Fruit fly (Drosophila melanogaster) whole organism, pupa: ENCODE measurements around the gene Shawn.

Experiments
- CG10348 ChIP-seq: fragments of 200-800 bp; sonication (Bioruptor generic); IDR thresholded peaks from 2 replicates; pipeline ENCODE4 v1.3.6; 2022; ENCODE audit warnings: missing biosample characterization, missing genetic modification characterization
- CG12605 ChIP-seq: fragments of 200-800 bp; sonication (Bioruptor generic); IDR thresholded peaks from 2 replicates; pipeline ENCODE4 v1.3.6; 2022; ENCODE audit warnings: missing biosample characterization, missing genetic modification characterization
- CG13204 ChIP-seq: fragments of 200-800 bp; sonication (Bioruptor generic); optimal IDR thresholded peaks from 2 replicates; lab custom pipeline; 2018; ENCODE audit warnings: missing biosample characterization, mild to moderate bottlenecking, missing genetic modification characterization, moderate library complexity
- CG14655 ChIP-seq: fragments of 200-800 bp; sonication (Bioruptor generic); optimal IDR thresholded peaks from 3 replicates; lab custom pipeline; 2017; ENCODE audit warnings: mild to moderate bottlenecking, missing biosample characterization, missing genetic modification reagents, missing genetic modification characterization
- CG15710 ChIP-seq: fragments of 200-800 bp; sonication (Bioruptor generic); optimal IDR thresholded peaks from 2 replicates; lab custom pipeline; 2018; ENCODE audit warnings: missing biosample characterization, mild to moderate bottlenecking, missing genetic modification characterization, moderate library complexity
- CG17806 ChIP-seq: fragments of 200-800 bp; sonication (Bioruptor generic); optimal IDR thresholded peaks from 2 replicates; lab custom pipeline; 2018; ENCODE audit warnings: missing biosample characterization, mild to moderate bottlenecking, missing genetic modification characterization, moderate library complexity
- CG32121 ChIP-seq: fragments of 200-800 bp; sonication (Bioruptor generic); IDR thresholded peaks from 2 replicates; pipeline ENCODE4 v1.3.6; 2022; ENCODE audit warnings: missing biosample characterization, missing genetic modification characterization
- CG34367 ChIP-seq: fragments of 200-800 bp; sonication (Bioruptor generic); optimal IDR thresholded peaks from 2 replicates; lab custom pipeline; 2018; ENCODE audit warnings: missing biosample characterization, mild to moderate bottlenecking, missing genetic modification characterization
- CG4496 ChIP-seq: fragments of 200-800 bp; sonication (Bioruptor generic); IDR thresholded peaks from 3 replicates; pipeline ENCODE4 v1.3.6; 2022; ENCODE audit warnings: missing biosample characterization, missing genetic modification characterization
- CG8159 ChIP-seq: fragments of 200-800 bp; sonication (Bioruptor generic); optimal IDR thresholded peaks from 3 replicates; lab custom pipeline; 2018; ENCODE audit warnings: missing biosample characterization, mild to moderate bottlenecking, missing genetic modification characterization, moderate library complexity
- CG8301 ChIP-seq: fragments of 200-800 bp; sonication (Bioruptor generic); optimal IDR thresholded peaks from 2 replicates; lab custom pipeline; 2018; ENCODE audit warnings: missing biosample characterization, mild to moderate bottlenecking, missing genetic modification characterization
- CG9948 ChIP-seq: fragments of 200-800 bp; sonication (Bioruptor generic); optimal IDR thresholded peaks from 2 replicates; lab custom pipeline; 2018; ENCODE audit warnings: missing biosample characterization, mild to moderate bottlenecking, missing genetic modification characterization, moderate library complexity
- D1 ChIP-seq: fragments of 200-800 bp; sonication (Bioruptor generic); optimal IDR thresholded peaks from 2 replicates; lab custom pipeline; 2018; ENCODE audit warnings: missing biosample characterization, mild to moderate bottlenecking, missing genetic modification characterization, moderate library complexity
- EcR ChIP-seq: fragments of 200-800 bp; sonication (Bioruptor generic); optimal IDR thresholded peaks from 3 replicates; lab custom pipeline; 2019; ENCODE audit warnings: missing biosample characterization, missing genetic modification characterization, mild to moderate bottlenecking, moderate library complexity, missing genetic modification reagents
- Ets98B ChIP-seq: fragments of 200-800 bp; sonication (Bioruptor generic); IDR thresholded peaks from 2 replicates; pipeline ENCODE4 v1.3.6; 2022; ENCODE audit warnings: missing biosample characterization, missing genetic modification characterization
- Pif1A ChIP-seq: fragments of 200-800 bp; sonication (Bioruptor generic); optimal IDR thresholded peaks from 3 replicates; lab custom pipeline; 2016; ENCODE audit warnings: missing biosample characterization, missing genetic modification characterization
- Pif1B ChIP-seq: fragments of 200-800 bp; sonication (Bioruptor generic); optimal IDR thresholded peaks from 3 replicates; lab custom pipeline; 2016; ENCODE audit warnings: missing biosample characterization, missing genetic modification characterization
- Snoo ChIP-seq: fragments of 200-800 bp; sonication (Bioruptor generic); optimal IDR thresholded peaks from 3 replicates; lab custom pipeline; 2017; ENCODE audit warnings: missing biosample characterization, mild to moderate bottlenecking, missing genetic modification characterization, inconsistent platforms
- fd96Ca ChIP-seq: fragments of 200-800 bp; sonication (Bioruptor generic); IDR thresholded peaks from 3 replicates; pipeline ENCODE4 v1.3.6; 2022; ENCODE audit warnings: missing biosample characterization, missing genetic modification characterization
- gl ChIP-seq: fragments of 200-800 bp; sonication (Bioruptor generic); optimal IDR thresholded peaks from 2 replicates; lab custom pipeline; 2018; ENCODE audit warnings: missing biosample characterization, mild to moderate bottlenecking, missing genetic modification characterization
- rn ChIP-seq: fragments of 200-800 bp; sonication (Bioruptor generic); IDR thresholded peaks from 2 replicates; pipeline ENCODE4 v1.3.6; 2022; ENCODE audit warnings: missing biosample characterization, missing genetic modification characterization

Shawn gene

dm6 chrX:19579648-19580301 lies 31.6 kb upstream of the Shawn start, which contains the start of gene Tao:
TSS of gene Tao (minus strand) at chrX:19579800.
- TF ChIP-seq EcR = no peak
- no peak for TF ChIP-seq Ets98B

- TF ChIP-seq CG17806 (tag; lab: Kevin White, UChicago) = no peak
- no peak for TF ChIP-seq CG32121 (GFP tag; lab: Robert Waterston, UW)
- TF ChIP-seq Snoo (tag; lab: Kevin White, UChicago) = no peak
- TF ChIP-seq fd96Ca = no peak
- TF ChIP-seq CG9948 = no peak
- no peak for TF ChIP-seq CG14655 (GFP tag; lab: Kevin White, UChicago)
- TF ChIP-seq CG12605 (GFP tag; lab: Robert Waterston, UW) = no peak
These were observed 29.4 kb upstream of the Shawn start, which contains the start of gene CG14218 for dm6 chrX:19581881-19582280. TSS of gene CG14218 (minus strand) at chrX:19581981.

- TF ChIP-seq CG17806 (tag; lab: Kevin White, UChicago) (no peak), Snoo (tag; lab: Kevin White, UChicago) (no peak), rn (GFP tag; lab: Robert Waterston, UW) (no peak), CG8301 (tag; lab: Kevin White, UChicago) (no peak), CG32121 (GFP tag; lab: Robert Waterston, UW) (no peak), D1 (no peak), CG8159 (no peak), CG12605 (GFP tag; lab: Robert Waterston, UW) (no peak), CG4496 (no peak), gl (no peak), CG14655 (GFP tag; lab: Kevin White, UChicago) (no peak), fd96Ca (no peak), Pif1B (GFP tag; lab: Kevin White, UChicago) (no peak), Ets98B (no peak), CG9948 (no peak), CG13204 (GFP tag; lab: Kevin White, UChicago) (no peak)
- TF ChIP-seq, all 21 proteins: peak for 0
These were observed 28.6 kb upstream of the Shawn start for dm6 chrX:19582732-19583131.

dm6 chrX:19583317-19583716 lies 28.0 kb upstream of the Shawn start, which contains the start of gene CG14204:
TSS of gene CG14204 (plus strand) at chrX:19583617.
- no peak for TF ChIP-seq Ets98B
- no peak for TF ChIP-seq CG8301 (tag; lab: Kevin White, UChicago)
- TF ChIP-seq rn (GFP tag; lab: Robert Waterston, UW) = no peak
- TF ChIP-seq CG14655 (GFP tag; lab: Kevin White, UChicago) = no peak
- no peak for TF ChIP-seq CG4496
- TF ChIP-seq D1 = no peak
- TF ChIP-seq Pif1A (GFP tag; lab: Kevin White, UChicago) = no peak
- no peak for TF ChIP-seq CG8159
- TF ChIP-seq CG32121 (GFP tag; lab: Robert Waterston, UW) = no peak

- no peak for TF ChIP-seq CG8301 (tag; lab: Kevin White, UChicago)
- no peak for TF ChIP-seq CG34367
- TF ChIP-seq CG14655 (GFP tag; lab: Kevin White, UChicago) = no peak
- no peak for TF ChIP-seq gl
- TF ChIP-seq Pif1A (GFP tag; lab: Kevin White, UChicago) = no peak
- no peak for TF ChIP-seq CG32121 (GFP tag; lab: Robert Waterston, UW)
- TF ChIP-seq Pif1B (GFP tag; lab: Kevin White, UChicago) = no peak
- no peak for TF ChIP-seq CG12605 (GFP tag; lab: Robert Waterston, UW)
- TF ChIP-seq EcR = no peak
- no peak for TF ChIP-seq CG13204 (GFP tag; lab: Kevin White, UChicago)
- no peak for TF ChIP-seq CG10348 (GFP tag; lab: Robert Waterston, UW)
- TF ChIP-seq, all 21 proteins: peak for 0
These were observed 26.2 kb upstream of the Shawn start for dm6 chrX:19585142-19585541.

dm6 chrX:19590070-19590469 lies 21.3 kb upstream of the Shawn start, which contains the start of gene CG14219:
TSS of gene CG14219 (minus strand) at chrX:19590170.
- TF ChIP-seq Ets98B (no peak), Pif1B (GFP tag; lab: Kevin White, UChicago) (no peak)
- TF ChIP-seq, all 21 proteins: peak for 0

dm6 chrX:19590579-19590978 lies 20.7 kb upstream of the Shawn start:
- TF ChIP-seq EcR = no peak
- TF ChIP-seq CG34367 = no peak
- TF ChIP-seq CG17806 (tag; lab: Kevin White, UChicago) = no peak
- no peak for TF ChIP-seq CG13204 (GFP tag; lab: Kevin White, UChicago)
- TF ChIP-seq CG15710 (tag; lab: Kevin White, UChicago) = no peak
- TF ChIP-seq CG10348 (GFP tag; lab: Robert Waterston, UW) = no peak
- no peak for TF ChIP-seq rn (GFP tag; lab: Robert Waterston, UW)
- TF ChIP-seq CG8301 (tag; lab: Kevin White, UChicago) = no peak
- no peak for TF ChIP-seq CG12605 (GFP tag; lab: Robert Waterston, UW)
- TF ChIP-seq gl = no peak
- no peak for TF ChIP-seq CG8159
